Worm (Caenorhabditis elegans): ENCODE measurements around the gene K05F1.14.
"Not testable (repeated sequence)": the region's sequence is repeated elsewhere in the genome, so short reads cannot be mapped to it uniquely, and the experiment has no call there.

K05F1.14 gene

DNA sequence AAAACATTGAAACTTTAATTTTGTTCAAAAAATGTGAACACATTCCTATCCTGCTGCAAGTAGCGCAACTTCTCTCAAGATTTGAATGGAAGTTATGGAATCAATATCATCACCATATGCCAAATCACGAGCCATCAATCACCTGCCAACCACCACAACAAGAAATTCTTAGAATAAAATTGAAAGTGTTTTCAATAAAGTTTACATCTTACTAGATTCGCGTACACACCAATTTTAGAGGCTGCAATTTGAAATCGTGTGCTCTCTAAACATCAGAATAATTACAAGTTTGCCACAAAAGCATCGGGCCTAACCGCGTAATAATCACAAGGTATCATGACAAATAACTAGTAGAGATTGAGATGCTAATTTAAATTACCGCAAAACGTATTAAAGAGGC lies 17.5 kb downstream of the K05F1.14 start:
- TF ChIP-seq F13C5.2 (tag; optimal IDR thresholded peaks at IDR 0.05) (no peak), hmbx-1 (tag; optimal IDR thresholded peaks at IDR 0.05) (no peak), tbx-37 (GFP tag; conservative IDR thresholded peaks at IDR 0.05) (no peak), ceh-13 (GFP tag; optimal IDR thresholded peaks at IDR 0.05) (no peak), hmg-4 (GFP tag; optimal IDR thresholded peaks at IDR 0.05) (no peak), tra-4 (tag; optimal IDR thresholded peaks at IDR 0.05) (no peak), aly-1 (tag; optimal IDR thresholded peaks at IDR 0.05) (no peak), ets-7 (tag; optimal IDR thresholded peaks at IDR 0.05) (no peak), sea-1 (GFP tag; conservative IDR thresholded peaks at IDR 0.05) (no peak), flt-1 (GFP tag; IDR thresholded peaks at IDR 0.05) (no peak), hnd-1 (tag; optimal IDR thresholded peaks at IDR 0.05) (no peak), ceh-36 (tag; optimal IDR thresholded peaks at IDR 0.05) (no peak), pes-1 (GFP tag; IDR thresholded peaks at IDR 0.05) (no peak), B0310.2 (tag; optimal IDR thresholded peaks at IDR 0.05) (no peak), scrt-1 (GFP tag; IDR thresholded peaks at IDR 0.05) (no peak), tbx-11 (GFP tag; IDR thresholded peaks at IDR 0.05) (no peak), ama-1 (optimal IDR thresholded peaks at IDR 0.05) (no peak)

DNA sequence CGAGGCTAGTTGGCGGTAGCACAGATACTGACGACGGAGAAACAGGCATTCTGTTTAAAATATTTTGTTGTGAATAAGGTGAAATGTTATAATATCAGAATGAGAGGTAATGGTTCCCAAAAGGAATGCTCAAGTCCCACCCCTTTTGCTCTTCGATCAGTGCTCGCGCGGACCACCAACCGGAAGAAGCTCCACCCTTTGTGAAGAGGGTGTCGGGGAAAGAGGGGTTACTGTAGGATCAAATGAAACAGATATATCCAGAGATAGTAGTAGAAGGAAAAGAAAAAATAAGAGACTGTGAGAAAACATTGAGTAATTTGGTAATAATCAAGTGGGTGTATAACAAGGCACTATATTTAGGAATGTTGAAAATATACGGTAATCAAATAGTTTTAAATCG lies 18.3 kb downstream of the K05F1.14 start, which contains the start of the genes dmd-5 and F10C1.1:
TSS of gene dmd-5 (minus strand) at position 101 of the 400 bp plus-strand sequence.
TSS of gene F10C1.1 (plus strand) at position 110 of the 400 bp plus-strand sequence.
- no peak for TF ChIP-seq sea-1 (GFP tag; conservative IDR thresholded peaks at IDR 0.05)
- TF ChIP-seq ceh-13 (GFP tag; optimal IDR thresholded peaks at IDR 0.05) = no peak
- TF ChIP-seq ceh-36 (tag; optimal IDR thresholded peaks at IDR 0.05) = no peak
- no peak for TF ChIP-seq scrt-1 (GFP tag; IDR thresholded peaks at IDR 0.05)
- TF ChIP-seq tbx-11 (GFP tag; IDR thresholded peaks at IDR 0.05) = no peak
- TF ChIP-seq B0310.2 (tag; optimal IDR thresholded peaks at IDR 0.05) = no peak
- TF ChIP-seq hmg-4 (GFP tag; optimal IDR thresholded peaks at IDR 0.05) = no peak
- TF ChIP-seq F13C5.2 (tag; optimal IDR thresholded peaks at IDR 0.05) = no peak
- TF ChIP-seq hmbx-1 (tag; optimal IDR thresholded peaks at IDR 0.05) = no peak
- no peak for TF ChIP-seq hnd-1 (tag; optimal IDR thresholded peaks at IDR 0.05)
- TF ChIP-seq flt-1 (GFP tag; IDR thresholded peaks at IDR 0.05) = no peak
- no peak for TF ChIP-seq pes-1 (GFP tag; IDR thresholded peaks at IDR 0.05)
- no peak for TF ChIP-seq tra-4 (tag; optimal IDR thresholded peaks at IDR 0.05)
- TF ChIP-seq aly-1 (tag; optimal IDR thresholded peaks at IDR 0.05) = no peak
- no peak for TF ChIP-seq ama-1 (optimal IDR thresholded peaks at IDR 0.05)
- no peak for TF ChIP-seq ets-7 (tag; optimal IDR thresholded peaks at IDR 0.05)
- no peak for TF ChIP-seq tbx-37 (GFP tag; conservative IDR thresholded peaks at IDR 0.05)

DNA sequence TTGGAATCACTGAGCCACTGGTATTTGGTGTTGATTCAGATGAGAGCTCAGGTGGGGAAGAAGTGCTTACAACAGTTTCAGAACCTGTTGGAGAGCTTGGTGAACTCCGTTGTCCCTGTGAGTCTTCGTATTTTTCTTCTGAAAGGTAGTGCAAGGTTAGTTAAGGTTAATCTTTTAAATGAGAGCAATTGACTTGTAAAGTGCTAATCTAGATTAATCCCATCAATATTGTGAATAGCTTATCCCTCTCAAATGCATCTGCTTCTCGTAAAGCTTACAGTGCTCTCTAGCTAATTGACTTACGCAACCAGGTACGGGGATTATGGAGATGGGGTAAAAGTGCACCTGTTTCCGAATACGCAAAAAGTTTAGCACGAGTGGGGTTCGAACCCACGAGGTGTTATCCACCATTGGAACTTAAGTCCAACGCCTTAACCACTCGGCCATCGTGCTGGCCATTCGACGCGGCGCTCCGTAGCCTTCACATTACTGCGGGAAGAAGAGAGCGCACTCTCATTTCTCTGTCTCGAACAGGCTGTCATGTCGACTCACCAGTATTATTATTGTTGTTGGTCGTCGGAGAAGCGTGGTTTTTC lies 19.7 kb downstream of the K05F1.14 start:
- TF ChIP-seq ceh-36 (tag; optimal IDR thresholded peaks at IDR 0.05) (peak; percentile 89), tbx-11 (GFP tag; IDR thresholded peaks at IDR 0.05) (peak; percentile 78), tbx-37 (GFP tag; conservative IDR thresholded peaks at IDR 0.05) (peak; percentile 64), hmg-4 (GFP tag; optimal IDR thresholded peaks at IDR 0.05) (peak; percentile 62), F13C5.2 (tag; optimal IDR thresholded peaks at IDR 0.05) (peak; percentile 66), flt-1 (GFP tag; IDR thresholded peaks at IDR 0.05) (peak; percentile 56; the same call in 1 of the 2 replicates), ceh-13 (GFP tag; optimal IDR thresholded peaks at IDR 0.05) (peak; percentile 38), sea-1 (GFP tag; conservative IDR thresholded peaks at IDR 0.05) (no peak), hnd-1 (tag; optimal IDR thresholded peaks at IDR 0.05) (peak; percentile 59), tra-4 (tag; optimal IDR thresholded peaks at IDR 0.05) (no peak), B0310.2 (tag; optimal IDR thresholded peaks at IDR 0.05) (peak; percentile 47), aly-1 (tag; optimal IDR thresholded peaks at IDR 0.05) (no peak), hmbx-1 (tag; optimal IDR thresholded peaks at IDR 0.05) (no peak), scrt-1 (GFP tag; IDR thresholded peaks at IDR 0.05) (peak; percentile 75), ets-7 (tag; optimal IDR thresholded peaks at IDR 0.05) (no peak), pes-1 (GFP tag; IDR thresholded peaks at IDR 0.05) (peak; percentile 78), ama-1 (optimal IDR thresholded peaks at IDR 0.05) (no peak)

DNA sequence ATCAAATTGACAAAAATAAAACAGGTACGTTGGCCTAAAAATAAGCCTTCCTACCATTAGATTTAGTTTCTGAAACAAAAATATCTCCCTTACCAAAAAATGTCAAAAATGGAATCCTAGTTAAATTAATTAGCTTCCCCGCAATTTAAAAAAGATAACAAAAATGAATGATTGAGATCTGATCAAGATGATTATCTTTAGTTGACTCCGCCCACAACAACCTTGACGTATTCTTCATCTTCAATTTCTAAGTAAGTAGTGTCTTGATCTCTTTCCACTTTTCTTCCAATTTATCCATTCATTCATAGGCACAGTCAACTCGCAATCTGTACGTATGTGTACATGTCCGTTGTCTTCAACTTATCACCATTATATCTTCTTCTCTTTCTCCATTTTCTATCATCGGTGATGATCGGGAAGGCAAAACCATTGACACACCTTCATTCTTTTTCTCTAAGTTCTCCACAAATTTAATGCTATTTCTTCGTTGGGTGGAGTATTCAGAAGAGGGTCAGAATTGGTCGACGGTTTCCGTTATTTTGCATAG lies 24.0 kb downstream of the K05F1.14 start:
- TF ChIP-seq scrt-1 (GFP tag; IDR thresholded peaks at IDR 0.05) (no peak), tbx-11 (GFP tag; IDR thresholded peaks at IDR 0.05) (no peak), hnd-1 (tag; optimal IDR thresholded peaks at IDR 0.05) (no peak), ets-7 (tag; optimal IDR thresholded peaks at IDR 0.05) (no peak), pes-1 (GFP tag; IDR thresholded peaks at IDR 0.05) (no peak), ceh-36 (tag; optimal IDR thresholded peaks at IDR 0.05) (no peak), sea-1 (GFP tag; conservative IDR thresholded peaks at IDR 0.05) (no peak), ama-1 (optimal IDR thresholded peaks at IDR 0.05) (no peak), hmbx-1 (tag; optimal IDR thresholded peaks at IDR 0.05) (no peak), F13C5.2 (tag; optimal IDR thresholded peaks at IDR 0.05) (no peak), aly-1 (tag; optimal IDR thresholded peaks at IDR 0.05) (no peak), tbx-37 (GFP tag; conservative IDR thresholded peaks at IDR 0.05) (no peak), tra-4 (tag; optimal IDR thresholded peaks at IDR 0.05) (no peak), ceh-13 (GFP tag; optimal IDR thresholded peaks at IDR 0.05) (no peak), flt-1 (GFP tag; IDR thresholded peaks at IDR 0.05) (no peak), hmg-4 (GFP tag; optimal IDR thresholded peaks at IDR 0.05) (no peak)

DNA sequence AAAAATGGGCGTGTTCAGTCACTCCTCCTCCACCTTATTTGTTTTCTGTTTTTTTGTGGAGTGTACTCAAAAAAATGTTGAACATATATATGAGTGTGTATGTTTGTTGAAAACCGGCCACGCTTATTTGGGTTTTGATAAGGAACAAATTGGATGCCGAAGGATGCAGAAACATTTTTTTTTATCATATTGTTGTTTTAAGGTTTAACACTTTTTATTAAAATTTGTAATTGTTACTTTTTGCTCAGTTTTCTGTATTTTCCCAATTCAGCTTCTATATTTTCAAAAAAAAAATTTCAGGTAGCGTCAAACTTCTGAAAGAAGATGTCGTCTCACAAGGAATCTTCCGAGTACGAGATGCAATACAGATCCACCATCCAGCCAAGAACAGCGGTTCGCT lies 27.1 kb downstream of the K05F1.14 start, which contains the start of gene ifb-1:
TSS of gene ifb-1 (plus strand) at position 301 of the 400 bp plus-strand sequence.
- TF ChIP-seq ceh-13 (GFP tag; optimal IDR thresholded peaks at IDR 0.05) (no peak), tra-4 (tag; optimal IDR thresholded peaks at IDR 0.05) (no peak)

DNA sequence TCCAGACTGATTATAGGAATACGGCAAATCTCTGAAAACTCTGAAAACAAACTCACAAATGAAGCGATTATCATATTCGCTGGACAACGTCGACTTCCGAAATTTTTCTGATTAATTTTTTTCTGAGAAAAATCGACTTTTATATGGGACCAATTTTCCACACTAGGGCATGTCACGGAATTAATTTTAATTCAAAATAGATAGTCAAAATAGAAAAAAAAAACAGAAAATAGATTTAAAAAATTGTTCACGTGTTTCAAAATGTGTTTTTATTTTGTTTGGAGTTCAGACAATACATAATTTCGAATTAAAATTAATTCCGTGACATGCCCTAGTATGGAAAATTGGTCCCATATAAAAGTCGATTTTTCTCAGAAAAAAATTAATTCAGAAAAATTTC lies 34.7 kb downstream of the K05F1.14 start, which contains the start of the genes F10C1.3 and F10C1.23:
TSS of gene F10C1.3 (minus strand) at position 101 of the 400 bp plus-strand sequence.
TSS of gene F10C1.23 (plus strand) at position 385 of the 400 bp plus-strand sequence.
- TF ChIP-seq tra-4, F13C5.2, hmbx-1 (tag; optimal IDR thresholded peaks at IDR 0.05): not testable (repeated sequence)

DNA sequence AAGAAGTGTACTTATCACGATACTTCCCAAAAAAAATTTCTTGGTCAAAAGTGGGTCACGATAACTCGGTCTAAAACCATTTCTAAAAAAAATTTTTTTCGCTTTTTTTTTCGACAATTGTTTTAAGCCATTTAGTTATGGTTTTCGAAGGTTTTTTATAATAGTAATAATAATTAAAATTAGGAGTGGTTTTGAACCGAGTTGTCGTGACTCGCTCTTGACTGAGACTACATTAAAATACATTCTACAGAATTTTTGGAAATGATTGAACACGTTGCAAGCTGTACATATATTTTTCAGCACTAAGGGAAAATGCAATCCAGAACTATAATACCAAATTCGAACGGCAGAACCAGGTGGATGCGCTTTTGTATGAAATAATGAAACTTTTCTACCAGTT lies 38.2 kb downstream of the K05F1.14 start, which contains the start of gene F10C1.8:
TSS of gene F10C1.8 (plus strand) at position 301 of the 400 bp plus-strand sequence.
- TF ChIP-seq tra-4 (tag; optimal IDR thresholded peaks at IDR 0.05) (no peak), aly-1 (tag; optimal IDR thresholded peaks at IDR 0.05) (no peak), tbx-11 (GFP tag; IDR thresholded peaks at IDR 0.05) (no peak), hmg-4 (GFP tag; optimal IDR thresholded peaks at IDR 0.05) (no peak), ama-1 (optimal IDR thresholded peaks at IDR 0.05) (no peak), hmbx-1 (tag; optimal IDR thresholded peaks at IDR 0.05) (no peak), scrt-1 (GFP tag; IDR thresholded peaks at IDR 0.05) (no peak), B0310.2 (tag; optimal IDR thresholded peaks at IDR 0.05) (no peak), tbx-37 (GFP tag; conservative IDR thresholded peaks at IDR 0.05) (no peak), F13C5.2 (tag; optimal IDR thresholded peaks at IDR 0.05) (no peak), ceh-13 (GFP tag; optimal IDR thresholded peaks at IDR 0.05) (no peak), ceh-36 (tag; optimal IDR thresholded peaks at IDR 0.05) (no peak), ets-7 (tag; optimal IDR thresholded peaks at IDR 0.05) (no peak)
